Worm (Caenorhabditis elegans): Measurements from ENCODE around the gene Y116F11B.17.

ce11 chrV:19778608-19779007 is 43.4 kb downstream of the Y116F11B.17 start, which contains the start of gene fbxa-194:
- TF ChIP-seq flt-1 (GFP tag; IDR thresholded peaks at IDR 0.05) (no peak), tab-1 (GFP tag; IDR thresholded peaks at IDR 0.05) (no peak), ztf-23 (GFP tag; IDR thresholded peaks at IDR 0.05) (no peak), T22C8.4 (GFP tag; IDR thresholded peaks at IDR 0.05) (no peak), ztf-29 (GFP tag; IDR thresholded peaks at IDR 0.05) (no peak), ref-1 (GFP tag; conservative IDR thresholded peaks at IDR 0.05) (no peak)
